Worm (Caenorhabditis elegans) whole organism, L4 larva: ENCODE results near the gene nas-15.

Source experiments
- D1046.2 ChIP-seq: fragments of 200-800 bp; sonication (Bioruptor generic); IDR thresholded peaks from 2 replicates; pipeline ENCODE4 v1.3.6; 2022; ENCODE audit warnings: missing genetic modification characterization, missing compliant biosample characterization
- F10B5.3 ChIP-seq: sonication (generic microtip); optimal IDR thresholded peaks from 2 replicates; lab custom pipeline; 2016; ENCODE audit warnings: mild to moderate bottlenecking, missing genetic modification characterization, missing compliant biosample characterization
- F26F4.8 ChIP-seq: fragments of 200-800 bp; sonication (Bioruptor generic); conservative IDR thresholded peaks from 2 replicates; pipeline ENCODE4 v1.3.6; 2022; ENCODE audit warnings: missing genetic modification characterization, missing compliant biosample characterization
- F37D6.2 ChIP-seq: sonication (generic microtip); optimal IDR thresholded peaks from 2 replicates; lab custom pipeline; 2016; ENCODE audit warnings: mild to moderate bottlenecking, missing genetic modification characterization, missing compliant biosample characterization
- F44E2.7 ChIP-seq: fragments of 200-800 bp; sonication (Bioruptor generic); IDR thresholded peaks from 2 replicates; pipeline ENCODE4 v2.1.2; 2022; ENCODE audit warnings: missing genetic modification characterization, missing compliant biosample characterization
- F49E8.2 ChIP-seq: sonication (generic microtip); optimal IDR thresholded peaks from 2 replicates; lab custom pipeline; 2016; ENCODE audit warnings: missing compliant biosample characterization, mild to moderate bottlenecking, missing genetic modification characterization, borderline replicate concordance
- T26A8.4 ChIP-seq: fragments of 200-800 bp; sonication (Bioruptor generic); IDR thresholded peaks from 2 replicates; pipeline ENCODE4 v1.3.6; 2022; ENCODE audit warnings: missing genetic modification characterization, missing compliant biosample characterization
- Y105C5A.15 ChIP-seq: fragments of 200-800 bp; sonication (Bioruptor generic); IDR thresholded peaks from 2 replicates; pipeline ENCODE4 v1.3.6; 2022; ENCODE audit warnings: missing genetic modification characterization, missing compliant biosample characterization
- Y48G9A.11 ChIP-seq: fragments of 200-800 bp; sonication (Bioruptor generic); IDR thresholded peaks from 2 replicates; pipeline ENCODE4 v1.3.6; 2022; ENCODE audit warnings: missing genetic modification reagents, missing genetic modification characterization, missing compliant biosample characterization
- Y75B8A.6 ChIP-seq: fragments of 200-800 bp; sonication (Bioruptor generic); IDR thresholded peaks from 2 replicates; pipeline ENCODE4 v1.3.6; 2022; ENCODE audit warnings: missing genetic modification reagents, missing genetic modification characterization, missing compliant biosample characterization
- ZK337.2 ChIP-seq: fragments of 200-800 bp; sonication (Bioruptor generic); IDR thresholded peaks from 2 replicates; pipeline ENCODE4 v1.3.6; 2022; ENCODE audit warnings: missing genetic modification reagents, missing genetic modification characterization, missing compliant biosample characterization
- ZK546.5 ChIP-seq, 2 experiments: sonication (generic microtip); optimal IDR thresholded peaks; 2 replicates each; lab custom pipeline; 2017; ENCODE audit warnings: missing biosample characterization in 2 of 2, missing genetic modification characterization in 2 of 2
- aha-1 ChIP-seq: fragments of 150-350 bp; peaks from one replicate; lab custom pipeline; 2014; ENCODE audit warnings: missing biosample characterization, missing genetic modification characterization
- aly-2 ChIP-seq: sonication (generic microtip); optimal IDR thresholded peaks from 2 replicates; lab custom pipeline; 2018; ENCODE audit warnings: missing biosample characterization, missing genetic modification characterization
- ama-1 ChIP-seq: fragments of 150-350 bp; optimal IDR thresholded peaks from 2 replicates; lab custom pipeline; 2014; ENCODE audit warnings: inconsistent platforms, mixed read lengths
- arid-1 ChIP-seq: fragments of 200-800 bp; sonication (Bioruptor generic); conservative IDR thresholded peaks from 2 replicates; pipeline ENCODE4 v1.3.6; 2022; ENCODE audit warnings: missing genetic modification reagents, missing genetic modification characterization, missing compliant biosample characterization
- ceh-62 ChIP-seq: sonication (generic microtip); optimal IDR thresholded peaks from 2 replicates; lab custom pipeline; 2017; ENCODE audit warnings: missing biosample characterization, missing genetic modification characterization
- ces-1 ChIP-seq: fragments of 150-350 bp; sonication (generic microtip); optimal IDR thresholded peaks from 4 replicates; lab custom pipeline; 2014; ENCODE audit warnings: missing biosample characterization, missing genetic modification reagents, missing genetic modification characterization
- cey-2 ChIP-seq: sonication (generic microtip); optimal IDR thresholded peaks from 3 replicates; lab custom pipeline; 2017; ENCODE audit warnings: missing genetic modification characterization, mild to moderate bottlenecking, missing compliant biosample characterization, antibody characterized with exemption, borderline replicate concordance; ENCODE audit not compliant: insufficient read depth
- daf-19 ChIP-seq: fragments of 200-800 bp; sonication (Bioruptor generic); conservative IDR thresholded peaks from 2 replicates; pipeline ENCODE4 v1.3.6; 2022; ENCODE audit warnings: missing genetic modification characterization, missing compliant biosample characterization
- fkh-10 ChIP-seq: fragments of 150-350 bp; optimal IDR thresholded peaks from 2 replicates; lab custom pipeline; 2014; ENCODE audit warnings: missing biosample characterization, missing genetic modification reagents, missing genetic modification characterization
- fos-1 ChIP-seq: fragments of 150-350 bp; optimal IDR thresholded peaks from 2 replicates; lab custom pipeline; 2014; ENCODE audit warnings: missing biosample characterization, missing genetic modification characterization
- gei-8 ChIP-seq: fragments of 200-800 bp; sonication (Bioruptor generic); optimal IDR thresholded peaks from 2 replicates; lab custom pipeline; 2018; ENCODE audit warnings: mild to moderate bottlenecking, missing genetic modification characterization, missing compliant biosample characterization
- hlh-30 ChIP-seq: sonication (generic microtip); optimal IDR thresholded peaks from 2 replicates; lab custom pipeline; 2017; ENCODE audit warnings: antibody characterized with exemption, mild to moderate bottlenecking, missing genetic modification characterization, missing compliant biosample characterization; ENCODE audit not compliant: insufficient read depth
- jun-1 ChIP-seq: fragments of 150-350 bp; optimal IDR thresholded peaks from 2 replicates; lab custom pipeline; 2014; ENCODE audit warnings: missing biosample characterization, missing genetic modification reagents, missing genetic modification characterization
- lin-1 ChIP-seq: fragments of 200-800 bp; sonication (Bioruptor generic); IDR thresholded peaks from 2 replicates; pipeline ENCODE4 v1.3.6; 2022; ENCODE audit warnings: missing genetic modification reagents, missing genetic modification characterization, missing compliant biosample characterization
- lin-13 ChIP-seq: fragments of 150-350 bp; optimal IDR thresholded peaks from 2 replicates; lab custom pipeline; 2014; ENCODE audit warnings: missing biosample characterization, missing genetic modification reagents, missing genetic modification characterization
- lsy-2 ChIP-seq, 2 experiments: fragments of 150-350 bp in 1 of 2; sonication (generic microtip) in 1 of 2; optimal IDR thresholded peaks; 2 replicates each; lab custom pipeline; 2014 to 2017; ENCODE audit warnings: missing biosample characterization in 2 of 2, missing genetic modification characterization in 2 of 2
- madf-9 ChIP-seq: fragments of 200-800 bp; sonication (Bioruptor generic); conservative IDR thresholded peaks from 2 replicates; pipeline ENCODE4 v1.3.6; 2022; ENCODE audit warnings: missing genetic modification reagents, missing genetic modification characterization, missing compliant biosample characterization
- mdt-29 ChIP-seq: fragments of 200-800 bp; sonication (Bioruptor generic); IDR thresholded peaks from 2 replicates; pipeline ENCODE4 v1.3.6; 2022; ENCODE audit warnings: missing genetic modification reagents, missing genetic modification characterization, missing compliant biosample characterization
- mes-2 ChIP-seq: sonication (generic microtip); optimal IDR thresholded peaks from 2 replicates; lab custom pipeline; 2016; ENCODE audit warnings: missing genotype, mild to moderate bottlenecking, missing genetic modification characterization, missing compliant biosample characterization; ENCODE audit not compliant: poor library complexity, severe bottlenecking
- mxl-2 ChIP-seq: fragments of 200-800 bp; sonication (Bioruptor generic); conservative IDR thresholded peaks from 2 replicates; pipeline ENCODE4 v1.3.6; 2022; ENCODE audit warnings: missing genetic modification reagents, missing genetic modification characterization, missing compliant biosample characterization
- nhr-11 ChIP-seq: fragments of 150-350 bp; optimal IDR thresholded peaks from 2 replicates; lab custom pipeline; 2014; ENCODE audit warnings: missing biosample characterization, missing genetic modification characterization
- nhr-111 ChIP-seq: fragments of 200-800 bp; sonication (Bioruptor generic); optimal IDR thresholded peaks from 2 replicates; lab custom pipeline; 2018; ENCODE audit warnings: mild to moderate bottlenecking, missing genetic modification characterization, missing compliant biosample characterization
- nhr-237 ChIP-seq: sonication (generic microtip); optimal IDR thresholded peaks from 2 replicates; lab custom pipeline; 2017; ENCODE audit warnings: missing biosample characterization, missing genetic modification characterization
- nhr-28 ChIP-seq: fragments of 150-350 bp; optimal IDR thresholded peaks from 2 replicates; lab custom pipeline; 2014; ENCODE audit warnings: missing biosample characterization, missing genetic modification characterization
- nhr-41 ChIP-seq: fragments of 200-800 bp; sonication (Bioruptor generic); IDR thresholded peaks from 2 replicates; pipeline ENCODE4 v1.3.6; 2022; ENCODE audit warnings: missing genetic modification reagents, missing genetic modification characterization, missing compliant biosample characterization
- nhr-76 ChIP-seq: fragments of 150-350 bp; optimal IDR thresholded peaks from 2 replicates; lab custom pipeline; 2014; ENCODE audit warnings: missing biosample characterization, missing genetic modification characterization
- php-3 ChIP-seq: fragments of 200-800 bp; sonication (Bioruptor generic); IDR thresholded peaks from 2 replicates; pipeline ENCODE4 v1.3.6; 2022; ENCODE audit warnings: missing genetic modification reagents, missing genetic modification characterization, missing compliant biosample characterization
- pqm-1 ChIP-seq: sonication (generic microtip); optimal IDR thresholded peaks from 2 replicates; lab custom pipeline; 2017; ENCODE audit warnings: missing biosample characterization, missing genetic modification characterization
- rbr-2 ChIP-seq: sonication (generic microtip); optimal IDR thresholded peaks from 2 replicates; lab custom pipeline; 2016; ENCODE audit warnings: missing genotype, missing genetic modification characterization, missing compliant biosample characterization
- sdz-12 ChIP-seq: fragments of 200-800 bp; sonication (Bioruptor generic); optimal IDR thresholded peaks from 2 replicates; lab custom pipeline; 2018; ENCODE audit warnings: mild to moderate bottlenecking, missing genetic modification characterization, missing compliant biosample characterization
- snpc-1.2 ChIP-seq: fragments of 200-800 bp; sonication (Bioruptor generic); IDR thresholded peaks from 2 replicates; pipeline ENCODE4 v1.3.6; 2022; ENCODE audit warnings: missing genetic modification reagents, missing genetic modification characterization, missing compliant biosample characterization
- spr-1 ChIP-seq: sonication (generic microtip); optimal IDR thresholded peaks from 2 replicates; lab custom pipeline; 2016; ENCODE audit warnings: mild to moderate bottlenecking, missing genetic modification characterization, missing compliant biosample characterization
- tag-97 ChIP-seq: fragments of 200-800 bp; sonication (Bioruptor generic); IDR thresholded peaks from 2 replicates; pipeline ENCODE4 v1.3.6; 2022; ENCODE audit warnings: missing genetic modification characterization, missing compliant biosample characterization
- tra-1 ChIP-seq: fragments of 200-800 bp; sonication (Bioruptor generic); IDR thresholded peaks from 2 replicates; pipeline ENCODE4 v1.3.6; 2022; ENCODE audit warnings: missing genetic modification reagents, missing genetic modification characterization, missing compliant biosample characterization
- zag-1 ChIP-seq: fragments of 150-350 bp; optimal IDR thresholded peaks from 2 replicates; lab custom pipeline; 2014; ENCODE audit warnings: missing biosample characterization, missing genetic modification characterization
- zip-2 ChIP-seq: fragments of 150-350 bp; optimal IDR thresholded peaks from 2 replicates; lab custom pipeline; 2014; ENCODE audit warnings: missing biosample characterization, missing genetic modification characterization
- ztf-11 ChIP-seq: fragments of 150-350 bp; optimal IDR thresholded peaks from 2 replicates; lab custom pipeline; 2014; ENCODE audit warnings: missing biosample characterization, missing genetic modification characterization
- ztf-7 ChIP-seq: fragments of 150-350 bp; optimal IDR thresholded peaks from 2 replicates; lab custom pipeline; 2014; ENCODE audit warnings: missing biosample characterization, missing genetic modification characterization

nas-15 gene

DNA sequence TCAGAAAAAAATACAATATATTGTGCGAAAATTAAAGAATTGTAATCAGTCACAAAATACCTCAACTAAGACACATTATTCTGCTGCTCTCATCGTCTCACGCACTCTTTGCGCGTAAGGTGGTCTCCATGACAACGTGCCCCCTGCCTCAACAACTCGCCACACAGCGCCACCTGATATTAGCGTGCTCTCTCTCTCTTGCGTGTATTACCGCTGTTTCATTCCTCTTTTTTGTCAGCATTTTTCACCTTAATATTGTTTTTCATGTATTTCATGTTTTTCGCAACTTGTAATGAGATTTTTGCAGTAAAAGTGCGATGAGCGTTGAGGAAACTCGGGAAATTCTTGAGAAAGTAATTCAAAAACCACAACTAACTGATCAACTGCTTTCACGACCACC, 14.1 kb upstream of the nas-15 start, which contains the start of gene dyf-11:
dyf-11 (plus strand) TSS at position 301 of the 400 bp plus-strand sequence.
- TF ChIP-seq zip-2 (tag; lab: Kevin White, UChicago) (no peak), aha-1 (tag; lab: Kevin White, UChicago) (peak; percentile 39)

DNA sequence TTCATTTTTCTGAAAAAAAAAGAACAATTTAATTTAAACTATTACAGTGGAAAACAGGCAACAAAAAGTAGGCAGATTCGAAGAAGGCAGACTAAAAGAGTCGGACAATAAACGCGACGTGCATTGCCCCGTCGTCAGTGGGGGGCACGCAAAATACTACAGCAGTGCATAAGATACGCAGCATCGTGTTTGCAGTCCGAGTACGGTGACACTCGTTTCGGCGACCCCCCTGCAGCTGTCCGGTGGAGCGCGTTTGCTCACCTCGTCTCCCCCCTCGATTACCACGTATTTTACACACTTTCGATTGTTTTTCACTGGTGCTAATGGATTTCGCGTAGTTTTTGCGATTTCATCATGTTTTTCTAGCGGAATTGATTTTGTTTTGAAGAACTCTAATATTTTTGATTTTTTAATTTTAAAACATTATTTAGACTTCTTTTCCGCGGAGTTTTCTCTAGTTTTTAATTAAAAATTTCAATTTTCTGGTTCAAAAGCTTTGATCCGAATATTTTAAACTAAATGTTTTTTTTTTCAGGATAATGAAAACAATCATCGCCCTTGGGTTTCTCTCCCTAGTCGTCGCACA, 9.4 kb upstream of the nas-15 start, which contains the start of the genes trap-2 and ile-2:
trap-2 (minus strand) TSS at position 9 of the 586 bp plus-strand sequence.
ile-2 (plus strand) TSS at position 536 of the 586 bp plus-strand sequence.
- TF ChIP-seq tra-1 (GFP tag; lab: Robert Waterston, UW): peak; percentile 90
- TF ChIP-seq ceh-62 (tag; lab: Kevin White, UChicago): no peak
- no peak for TF ChIP-seq ZK337.2 (GFP tag; lab: Robert Waterston, UW)
- TF ChIP-seq T26A8.4 (GFP tag; lab: Robert Waterston, UW): peak; percentile 89
- peak; percentile 54 for TF ChIP-seq jun-1
- no peak for TF ChIP-seq F26F4.8 (GFP tag; lab: Robert Waterston, UW)
- TF ChIP-seq ama-1 (lab: Kevin White, UChicago): no peak
- peak; percentile 92 for TF ChIP-seq nhr-41 (GFP tag; lab: Robert Waterston, UW)
- peak; percentile 91 for TF ChIP-seq lin-1 (GFP tag; lab: Robert Waterston, UW)
- no peak for TF ChIP-seq nhr-111
- TF ChIP-seq daf-19 (GFP tag; lab: Robert Waterston, UW): no peak
- TF ChIP-seq ZK546.5 (tag; optimal IDR thresholded peaks at IDR 0.05; lab: Kevin White, UChicago): peak in 1 of 2 experiments; percentile 82
- no peak for TF ChIP-seq gei-8
- TF ChIP-seq lsy-2 (tag; optimal IDR thresholded peaks at IDR 0.05; lab: Kevin White, UChicago): peak; percentile 92 to 98
- TF ChIP-seq fkh-10 (GFP tag; lab: Kevin White, UChicago): peak; percentile 83
- peak; percentile 94 for TF ChIP-seq mes-2 (tag; lab: Kevin White, UChicago)
- no peak for TF ChIP-seq ces-1 (GFP tag; lab: Kevin White, UChicago)
- no peak for TF ChIP-seq cey-2 (tag; lab: Kevin White, UChicago)
- no peak for TF ChIP-seq zag-1
- TF ChIP-seq D1046.2: peak; percentile 99
- peak; percentile 92 for TF ChIP-seq lin-13 (GFP tag; lab: Kevin White, UChicago)
- no peak for TF ChIP-seq Y48G9A.11
- TF ChIP-seq ztf-11 (tag; lab: Kevin White, UChicago): no peak
- peak; percentile 72 for TF ChIP-seq ztf-7 (tag; lab: Kevin White, UChicago)
- TF ChIP-seq tag-97 (GFP tag; lab: Robert Waterston, UW): no peak
- TF ChIP-seq F37D6.2 (tag; lab: Kevin White, UChicago): peak; percentile 83
- TF ChIP-seq snpc-1.2 (GFP tag; lab: Robert Waterston, UW): peak; percentile 47; the same call in 1 of the 2 replicates
- no peak for TF ChIP-seq nhr-237 (tag; lab: Kevin White, UChicago)
- TF ChIP-seq Y105C5A.15: no peak
- no peak for TF ChIP-seq F44E2.7
- TF ChIP-seq nhr-28 (tag; lab: Kevin White, UChicago): peak; percentile 94
- no peak for TF ChIP-seq sdz-12 (GFP tag; lab: Kevin White, UChicago)
- peak; percentile 91 for TF ChIP-seq arid-1 (GFP tag; lab: Robert Waterston, UW)
- TF ChIP-seq madf-9 (GFP tag; lab: Robert Waterston, UW): peak; percentile 71
- TF ChIP-seq rbr-2 (tag; lab: Kevin White, UChicago): peak; percentile 97
- peak; percentile 71 for TF ChIP-seq pqm-1 (tag; lab: Kevin White, UChicago)
- TF ChIP-seq spr-1 (tag; lab: Kevin White, UChicago): peak; percentile 92
- peak; percentile 94 for TF ChIP-seq nhr-11
- TF ChIP-seq Y75B8A.6 (GFP tag; lab: Robert Waterston, UW): peak; percentile 65; the same call in 1 of the 2 replicates
- TF ChIP-seq nhr-76 (tag; lab: Kevin White, UChicago): no peak
- no peak for TF ChIP-seq fos-1
- no peak for TF ChIP-seq F49E8.2 (tag; lab: Kevin White, UChicago)
- peak; percentile 80 for TF ChIP-seq mdt-29 (GFP tag; lab: Robert Waterston, UW)
- peak; percentile 72 for TF ChIP-seq F10B5.3 (tag; lab: Kevin White, UChicago)
- TF ChIP-seq php-3 (GFP tag; lab: Robert Waterston, UW): peak; percentile 86
- no peak for TF ChIP-seq mxl-2
- no peak for TF ChIP-seq aly-2 (tag; lab: Kevin White, UChicago)
- peak; percentile 90 for TF ChIP-seq hlh-30 (tag; lab: Kevin White, UChicago)
